Fruit fly (Drosophila melanogaster) whole organism, embryonic: ENCODE results near the gene CG3517.
A peak's percentile ranks its signal among the peaks of the same experiment; 100 is the strongest.

ENCODE experiments used
- Ada2b ChIP-seq: fragments of 200-800 bp; sonication (Bioruptor generic); IDR thresholded peaks from 2 replicates; pipeline ENCODE4 v1.3.6; 2022; ENCODE audit warnings: missing biosample characterization, missing genetic modification characterization
- Atf-2 ChIP-seq: fragments of 200-800 bp; sonication (Bioruptor generic); optimal IDR thresholded peaks from 2 replicates; lab custom pipeline; 2016; ENCODE audit warnings: missing biosample characterization, missing genetic modification characterization
- B-H1 ChIP-seq: fragments of 200-800 bp; sonication (Bioruptor generic); IDR thresholded peaks from 3 replicates; pipeline ENCODE4 v1.3.6; 2022; ENCODE audit warnings: missing biosample characterization, missing genetic modification characterization
- Blimp-1 ChIP-seq: fragments of 200-800 bp; sonication (Bioruptor generic); optimal IDR thresholded peaks from 3 replicates; lab custom pipeline; 2018; ENCODE audit warnings: missing biosample characterization, missing genetic modification characterization, mild to moderate bottlenecking, moderate library complexity, missing genetic modification reagents
- CG10147 ChIP-seq: fragments of 200-800 bp; sonication (Bioruptor generic); optimal IDR thresholded peaks from 2 replicates; lab custom pipeline; 2019; ENCODE audit warnings: missing biosample characterization, mild to moderate bottlenecking, missing genetic modification characterization, moderate library complexity
- CG11085 ChIP-seq: fragments of 200-800 bp; sonication (Bioruptor generic); IDR thresholded peaks from 2 replicates; pipeline ENCODE4 v1.3.6; 2022; ENCODE audit warnings: missing biosample characterization, missing genetic modification characterization
- CG11398 ChIP-seq: fragments of 200-800 bp; sonication (Bioruptor generic); optimal IDR thresholded peaks from 2 replicates; lab custom pipeline; 2016; ENCODE audit warnings: missing biosample characterization, missing genetic modification characterization
- CG11560 ChIP-seq: fragments of 200-800 bp; sonication (Bioruptor generic); IDR thresholded peaks from 3 replicates; pipeline ENCODE4 v1.3.6; 2022; ENCODE audit warnings: missing biosample characterization, missing genetic modification characterization
- CG12769 ChIP-seq: fragments of 200-800 bp; sonication (Bioruptor generic); optimal IDR thresholded peaks from 2 replicates; lab custom pipeline; 2019; ENCODE audit warnings: missing biosample characterization, mild to moderate bottlenecking, missing genetic modification characterization, moderate library complexity
- CG12942 ChIP-seq: fragments of 200-800 bp; sonication (Bioruptor generic); optimal IDR thresholded peaks from 3 replicates; lab custom pipeline; 2016; ENCODE audit warnings: missing biosample characterization, missing genetic modification characterization
- CG15073 ChIP-seq: fragments of 200-800 bp; sonication (Bioruptor generic); optimal IDR thresholded peaks from 2 replicates; lab custom pipeline; 2016; ENCODE audit warnings: missing biosample characterization, missing genetic modification characterization
- CG15514 ChIP-seq: fragments of 200-800 bp; sonication (Bioruptor generic); optimal IDR thresholded peaks from 3 replicates; lab custom pipeline; 2017; ENCODE audit warnings: missing biosample characterization, missing genetic modification characterization, mild to moderate bottlenecking, moderate library complexity, missing genetic modification reagents
- CG18619 ChIP-seq: fragments of 200-800 bp; sonication (Bioruptor generic); optimal IDR thresholded peaks from 3 replicates; lab custom pipeline; 2017; ENCODE audit warnings: missing biosample characterization, mild to moderate bottlenecking, missing genetic modification characterization
- CG2129 ChIP-seq: fragments of 200-800 bp; sonication (Bioruptor generic); IDR thresholded peaks from 2 replicates; pipeline ENCODE4 v1.3.6; 2022; ENCODE audit warnings: missing biosample characterization, missing genetic modification characterization; ENCODE audit not compliant: partially characterized antibody
- CG2712 ChIP-seq: fragments of 200-800 bp; optimal IDR thresholded peaks from 3 replicates; lab custom pipeline; 2019; ENCODE audit warnings: missing biosample characterization, mild to moderate bottlenecking, missing genetic modification characterization, moderate library complexity
- CG32767 ChIP-seq: fragments of 200-800 bp; sonication (Bioruptor generic); IDR thresholded peaks from 2 replicates; pipeline ENCODE4 v1.3.6; 2022; ENCODE audit warnings: missing biosample characterization, missing genetic modification characterization
- CG4404 ChIP-seq: fragments of 200-800 bp; sonication (Bioruptor generic); IDR thresholded peaks from 2 replicates; pipeline ENCODE4 v1.3.6; 2022; ENCODE audit warnings: missing biosample characterization, missing genetic modification characterization
- CG7372 ChIP-seq: fragments of 200-800 bp; sonication (Bioruptor generic); IDR thresholded peaks from 2 replicates; pipeline ENCODE4 v1.3.6; 2022; ENCODE audit warnings: missing biosample characterization, missing genetic modification characterization
- CG7556 ChIP-seq: fragments of 200-800 bp; sonication (Bioruptor generic); optimal IDR thresholded peaks from 2 replicates; lab custom pipeline; 2017; ENCODE audit warnings: missing biosample characterization, mild to moderate bottlenecking, missing genetic modification characterization
- CG7786 ChIP-seq: fragments of 200-800 bp; sonication (Bioruptor generic); optimal IDR thresholded peaks from 2 replicates; lab custom pipeline; 2016; ENCODE audit warnings: missing biosample characterization, missing genetic modification characterization
- CG8359 ChIP-seq: fragments of 200-800 bp; sonication (Bioruptor generic); optimal IDR thresholded peaks from 2 replicates; lab custom pipeline; 2017; ENCODE audit warnings: missing biosample characterization, mild to moderate bottlenecking, missing genetic modification characterization, borderline replicate concordance
- Deaf1 ChIP-seq: fragments of 200-800 bp; optimal IDR thresholded peaks from 3 replicates; lab custom pipeline; 2019; ENCODE audit warnings: missing biosample characterization, mild to moderate bottlenecking, missing genetic modification characterization, moderate library complexity
- Dref ChIP-seq: fragments of 200-800 bp; sonication (Bioruptor generic); IDR thresholded peaks from 2 replicates; pipeline ENCODE4 v1.3.6; 2022; ENCODE audit warnings: missing biosample characterization, missing genetic modification characterization
- Elba2 ChIP-seq: fragments of 200-800 bp; sonication (Bioruptor generic); optimal IDR thresholded peaks from 3 replicates; lab custom pipeline; 2016; ENCODE audit warnings: missing biosample characterization, missing genetic modification characterization
- Gug ChIP-seq: fragments of 200-800 bp; sonication (Bioruptor generic); IDR thresholded peaks from 4 replicates; pipeline ENCODE4 v1.3.6; 2022; ENCODE audit warnings: missing biosample characterization, missing genetic modification characterization
- Hmx ChIP-seq: fragments of 200-800 bp; sonication (Bioruptor generic); optimal IDR thresholded peaks from 2 replicates; lab custom pipeline; 2016; ENCODE audit warnings: missing biosample characterization, missing genetic modification characterization
- Hr39 ChIP-seq: fragments of >200 bp; optimal IDR thresholded peaks from 2 replicates; lab custom pipeline; 2017
- Lim3 ChIP-seq: fragments of 200-800 bp; sonication (Bioruptor generic); IDR thresholded peaks from 2 replicates; pipeline ENCODE4 v1.3.6; 2022; ENCODE audit warnings: missing biosample characterization, missing genetic modification characterization
- Med ChIP-seq: fragments of 200-800 bp; sonication (Bioruptor generic); peaks from one replicate; lab custom pipeline; 2016; ENCODE audit warnings: missing biosample characterization, missing genetic modification characterization, mild to moderate bottlenecking, inconsistent platforms, moderate library complexity
- Mrtf ChIP-seq: fragments of 200-800 bp; sonication (Bioruptor generic); IDR thresholded peaks from 3 replicates; pipeline ENCODE4 v1.3.6; 2022; ENCODE audit warnings: missing biosample characterization, missing genetic modification characterization
- NC2α ChIP-seq: fragments of 200-800 bp; sonication (Bioruptor generic); optimal IDR thresholded peaks from 2 replicates; lab custom pipeline; 2016; ENCODE audit warnings: missing biosample characterization, missing genetic modification characterization
- Oaz ChIP-seq: fragments of 200-800 bp; sonication (Bioruptor generic); IDR thresholded peaks from 2 replicates; pipeline ENCODE4 v1.3.6; 2022; ENCODE audit warnings: missing biosample characterization, missing genetic modification characterization
- Opbp ChIP-seq: fragments of 200-800 bp; sonication (Bioruptor generic); IDR thresholded peaks from 3 replicates; pipeline ENCODE4 v1.3.6; 2022; ENCODE audit warnings: missing biosample characterization, missing genetic modification characterization; ENCODE audit not compliant: partially characterized antibody
- Optix ChIP-seq: fragments of 200-800 bp; sonication (Bioruptor generic); IDR thresholded peaks from 3 replicates; pipeline ENCODE4 v1.3.6; 2022; ENCODE audit warnings: missing biosample characterization, missing genetic modification characterization
- Rfx ChIP-seq: fragments of 200-800 bp; sonication (Bioruptor generic); IDR thresholded peaks from 2 replicates; pipeline ENCODE4 v1.3.6; 2022; ENCODE audit warnings: missing biosample characterization, missing genetic modification characterization
- Vsx1 ChIP-seq: fragments of 200-800 bp; sonication (Bioruptor generic); optimal IDR thresholded peaks from 2 replicates; lab custom pipeline; 2017; ENCODE audit warnings: missing biosample characterization, mild to moderate bottlenecking, missing genetic modification characterization, missing genetic modification reagents
- chif ChIP-seq, 2 experiments: fragments of 200-800 bp; sonication (Bioruptor generic); optimal IDR thresholded peaks; 3 replicates each; lab custom pipeline; 2016; ENCODE audit warnings: missing biosample characterization in 2 of 2, missing genetic modification characterization in 2 of 2
- dati ChIP-seq: fragments of 200-800 bp; sonication (Bioruptor generic); IDR thresholded peaks from 2 replicates; pipeline ENCODE4 v1.3.6; 2022; ENCODE audit warnings: missing biosample characterization, missing genetic modification characterization
- dmrt99B ChIP-seq: fragments of 200-800 bp; sonication (Bioruptor generic); optimal IDR thresholded peaks from 2 replicates; lab custom pipeline; 2018; ENCODE audit warnings: missing biosample characterization, mild to moderate bottlenecking, missing genetic modification characterization, moderate library complexity
- dpn ChIP-seq, 2 experiments: fragments of 200-800 bp; sonication (Bioruptor generic); optimal IDR thresholded peaks; 3 replicates each; lab custom pipeline; 2016; ENCODE audit warnings: missing biosample characterization in 2 of 2, missing genetic modification characterization in 2 of 2
- gcm ChIP-seq: fragments of 200-800 bp; sonication (Bioruptor generic); optimal IDR thresholded peaks from 2 replicates; lab custom pipeline; 2019; ENCODE audit warnings: missing biosample characterization, mild to moderate bottlenecking, missing genetic modification characterization, moderate library complexity
- grn ChIP-seq: fragments of 200-800 bp; sonication (Bioruptor generic); optimal IDR thresholded peaks from 3 replicates; lab custom pipeline; 2017; ENCODE audit warnings: missing biosample characterization, missing genetic modification characterization
- hkb ChIP-seq, 2 experiments: fragments of 200-800 bp in 1 of 2; fragments of >200 bp in 1 of 2; sonication (Bioruptor generic) in 1 of 2; IDR thresholded peaks in 1 of 2; optimal IDR thresholded peaks in 1 of 2; 2 replicates each; pipeline versions ENCODE4 v1.3.6 to Lab custom; 2017 to 2022; ENCODE audit warnings: missing biosample characterization in 1 of 2, missing genetic modification characterization in 1 of 2
- inv ChIP-seq: fragments of 200-800 bp; sonication (Bioruptor generic); IDR thresholded peaks from 2 replicates; pipeline ENCODE4 v1.3.6; 2022; ENCODE audit warnings: missing biosample characterization, missing genetic modification characterization; ENCODE audit not compliant: partially characterized antibody
- jumu ChIP-seq: fragments of 200-800 bp; sonication (Bioruptor generic); optimal IDR thresholded peaks from 3 replicates; lab custom pipeline; 2016; ENCODE audit warnings: missing biosample characterization, missing genetic modification characterization
- pros ChIP-seq: fragments of 200-800 bp; sonication (Bioruptor generic); optimal IDR thresholded peaks from 3 replicates; lab custom pipeline; 2019; ENCODE audit warnings: missing biosample characterization, mild to moderate bottlenecking, missing genetic modification characterization, moderate library complexity
- sd ChIP-seq: fragments of 200-800 bp; sonication (Bioruptor generic); optimal IDR thresholded peaks from 3 replicates; lab custom pipeline; 2018; ENCODE audit warnings: missing biosample characterization, mild to moderate bottlenecking, missing genetic modification characterization, moderate library complexity
- sim ChIP-seq: fragments of 200-800 bp; sonication (Bioruptor generic); IDR thresholded peaks from 2 replicates; pipeline ENCODE4 v1.3.6; 2022; ENCODE audit warnings: missing biosample characterization, missing genetic modification characterization
- so ChIP-seq: fragments of 200-800 bp; sonication (Bioruptor generic); IDR thresholded peaks from 3 replicates; pipeline ENCODE4 v1.3.6; 2022; ENCODE audit warnings: missing biosample characterization, missing genetic modification characterization
- unc-4 ChIP-seq: fragments of 200-800 bp; sonication (Bioruptor generic); IDR thresholded peaks from 2 replicates; pipeline ENCODE4 v1.3.6; 2022; ENCODE audit warnings: missing biosample characterization, missing genetic modification characterization; ENCODE audit not compliant: partially characterized antibody

The CG3517 gene

DNA sequence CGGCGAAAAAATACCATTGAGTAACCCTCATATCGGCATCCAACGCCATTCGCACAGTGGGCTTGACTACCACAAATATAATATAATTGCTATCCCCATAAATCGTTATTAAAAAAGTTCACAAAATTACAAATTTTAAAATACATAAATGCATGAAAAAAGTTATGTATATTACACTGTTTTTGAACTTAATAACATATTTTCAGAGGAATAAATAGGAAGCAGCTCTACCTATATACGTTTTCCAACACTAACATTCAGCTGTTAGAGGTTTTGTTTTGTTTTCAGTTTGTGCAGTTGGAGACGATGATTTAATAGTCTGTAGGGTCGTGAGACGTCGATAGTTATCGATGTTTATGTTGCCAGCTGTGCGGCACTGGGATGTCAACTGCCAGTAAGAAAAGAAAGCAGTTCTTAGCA is 21.9 kb downstream of the CG3517 start, which contains the start of the genes Ino80 and Aptx (continued):
- TF ChIP-seq hkb (optimal IDR thresholded peaks at IDR 0.05; lab: Kevin White, UChicago) (peak; percentile 75), hkb (GFP tag; IDR thresholded peaks at IDR 0.05; lab: Robert Waterston, UW) (peak; percentile 94), Gug (GFP tag; lab: Robert Waterston, UW) (peak; percentile 90), Deaf1 (tag; lab: Kevin White, UChicago) (no peak), CG15514 (GFP tag; lab: Kevin White, UChicago) (peak; percentile 97), pros (peak; percentile 20), Atf-2 (GFP tag; lab: Kevin White, UChicago) (peak; percentile 89), CG32767 (GFP tag; lab: Robert Waterston, UW) (peak; percentile 90), CG4404 (GFP tag; lab: Robert Waterston, UW) (peak; percentile 93), CG7372 (GFP tag; lab: Robert Waterston, UW) (peak; percentile 96), CG11560 (tag; lab: Robert Waterston, UW) (peak; percentile 85), CG2129 (peak; percentile 68), CG2712 (tag; lab: Kevin White, UChicago) (peak; percentile 94), Rfx (GFP tag; lab: Robert Waterston, UW) (peak; percentile 95), CG18619 (GFP tag; lab: Kevin White, UChicago) (peak; percentile 91), dati (peak; percentile 84), CG12769 (tag; lab: Kevin White, UChicago) (peak; percentile 89), grn (peak; percentile 57), Mrtf (GFP tag; lab: Robert Waterston, UW) (peak; percentile 90), Ada2b (GFP tag; lab: Robert Waterston, UW) (peak; percentile 93), CG7786 (GFP tag; lab: Kevin White, UChicago) (peak; percentile 96), Vsx1 (GFP tag; lab: Kevin White, UChicago) (no peak), Hmx (GFP tag; lab: Kevin White, UChicago) (peak; percentile 85), dpn (GFP tag; optimal IDR thresholded peaks at IDR 0.05; lab: Kevin White, UChicago) (peak; percentile 91 to 97), dmrt99B (tag; lab: Kevin White, UChicago) (no peak), CG8359 (peak; percentile 41), inv (GFP tag; lab: Robert Waterston, UW) (peak; percentile 95), CG11085 (GFP tag; lab: Robert Waterston, UW) (peak; percentile 90), sd (tag; lab: Kevin White, UChicago) (no peak), chif (GFP tag; optimal IDR thresholded peaks at IDR 0.05; lab: Kevin White, UChicago) (peak; percentile 91 to 93), unc-4 (peak; percentile 86), Oaz (GFP tag; lab: Robert Waterston, UW) (peak; percentile 81), Blimp-1 (GFP tag; lab: Kevin White, UChicago) (peak; percentile 92), sim (peak; percentile 87; the same call in 1 of the 2 replicates), CG11398 (peak; percentile 83), CG15073 (GFP tag; lab: Kevin White, UChicago) (peak; percentile 73), jumu (GFP tag; lab: Kevin White, UChicago) (peak; percentile 95), Elba2 (peak; percentile 83), Optix (GFP tag; lab: Robert Waterston, UW) (peak; percentile 80; the same call in 2 of the 3 replicates), CG12942 (GFP tag; lab: Kevin White, UChicago) (peak; percentile 94), Hr39 (lab: Kevin White, UChicago) (no peak), CG7556 (GFP tag; lab: Kevin White, UChicago) (peak; percentile 92), CG10147 (GFP tag; lab: Kevin White, UChicago) (no peak), Med (GFP tag; lab: Kevin White, UChicago) (peak; percentile 98), Opbp (GFP tag; lab: Robert Waterston, UW) (peak; percentile 97), NC2α (GFP tag; lab: Kevin White, UChicago) (peak; percentile 83), gcm (GFP tag; lab: Kevin White, UChicago) (no peak), Lim3 (peak; percentile 75), Dref (GFP tag; lab: Robert Waterston, UW) (peak; percentile 83), B-H1 (peak; percentile 87), so (peak; percentile 81; the same call in 2 of the 3 replicates)
